Worm (Caenorhabditis elegans) whole organism, dauer: ENCODE measurements around the gene ZC262.4.
"Not testable (repeated sequence)": the region's sequence is repeated elsewhere in the genome, so short reads cannot be mapped to it uniquely, and the experiment has no call there.

Experiments
- unc-62 ChIP-seq: sonication (generic microtip); optimal IDR thresholded peaks from 2 replicates; lab custom pipeline; 2017; ENCODE audit warnings: missing biosample characterization, missing genetic modification reagents, missing genetic modification characterization

The ZC262.4 gene

DNA sequence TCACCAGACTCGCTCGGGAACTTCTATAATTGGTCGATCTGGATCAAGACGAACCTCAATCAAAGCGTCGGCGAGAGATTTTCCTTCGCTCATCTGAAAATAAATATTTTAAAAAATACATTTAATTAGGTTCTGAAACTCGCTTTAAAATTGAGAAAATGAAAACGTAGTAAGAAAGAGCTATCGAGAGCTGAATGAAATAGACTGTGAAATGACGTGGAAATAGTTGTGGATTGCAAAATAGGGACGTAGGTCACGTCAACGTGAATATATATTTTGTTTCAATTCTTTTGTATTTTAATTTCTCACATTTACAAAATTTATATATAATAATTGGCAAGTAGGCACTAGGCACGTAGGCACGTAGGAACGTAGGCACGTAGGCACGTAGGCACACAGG lies at the start of gene ZC262.4:
ZC262.4 (minus strand) TSS at position 101 of the 400 bp plus-strand sequence.
- TF ChIP-seq unc-62 (GFP tag; lab: Kevin White, UChicago) = no peak

DNA sequence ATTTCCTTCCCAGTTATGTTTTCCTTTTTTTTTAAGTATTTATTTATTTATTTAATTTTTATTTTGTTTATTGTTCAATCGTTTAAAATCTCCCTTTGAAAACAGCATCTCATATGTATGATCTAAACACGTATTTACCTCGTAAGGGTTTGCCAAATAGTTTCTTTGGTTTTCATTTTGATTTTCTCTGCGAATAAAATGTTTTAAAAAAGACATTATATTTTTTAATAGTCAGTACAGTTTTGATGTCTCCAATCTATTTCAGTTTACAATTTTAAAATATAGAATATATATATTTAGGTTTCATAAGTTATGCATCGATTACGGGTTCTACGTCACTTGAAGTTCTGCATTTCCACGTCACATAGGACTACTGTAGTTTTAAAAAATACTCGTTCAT lies 46.3 kb upstream of the ZC262.4 start, which contains the start of gene R05D3.12:
R05D3.12 (plus strand) TSS at position 301 of the 400 bp plus-strand sequence.
- no peak for TF ChIP-seq unc-62 (GFP tag; lab: Kevin White, UChicago)

DNA sequence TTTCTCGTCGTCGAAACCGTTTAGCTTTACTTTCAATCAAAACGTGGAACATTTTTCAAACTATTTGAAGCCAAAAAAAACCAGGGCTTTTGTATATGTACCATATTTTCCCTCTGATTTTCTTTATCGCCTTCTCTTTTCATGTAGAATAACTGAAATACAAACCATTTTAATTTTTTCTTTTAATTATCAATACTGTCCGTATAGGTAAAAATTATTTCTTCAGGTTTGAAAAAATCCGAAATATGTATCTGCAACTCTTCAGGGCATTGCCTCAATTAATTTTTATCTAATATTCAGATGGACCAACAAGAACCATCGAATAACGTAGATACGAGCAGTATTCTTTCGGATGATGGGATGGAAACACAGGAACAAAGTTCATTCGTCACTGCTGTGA lies 40.7 kb upstream of the ZC262.4 start, which contains the start of gene met-2:
met-2 (plus strand) TSS at position 301 of the 400 bp plus-strand sequence.
- TF ChIP-seq unc-62 (GFP tag; lab: Kevin White, UChicago) = no peak

DNA sequence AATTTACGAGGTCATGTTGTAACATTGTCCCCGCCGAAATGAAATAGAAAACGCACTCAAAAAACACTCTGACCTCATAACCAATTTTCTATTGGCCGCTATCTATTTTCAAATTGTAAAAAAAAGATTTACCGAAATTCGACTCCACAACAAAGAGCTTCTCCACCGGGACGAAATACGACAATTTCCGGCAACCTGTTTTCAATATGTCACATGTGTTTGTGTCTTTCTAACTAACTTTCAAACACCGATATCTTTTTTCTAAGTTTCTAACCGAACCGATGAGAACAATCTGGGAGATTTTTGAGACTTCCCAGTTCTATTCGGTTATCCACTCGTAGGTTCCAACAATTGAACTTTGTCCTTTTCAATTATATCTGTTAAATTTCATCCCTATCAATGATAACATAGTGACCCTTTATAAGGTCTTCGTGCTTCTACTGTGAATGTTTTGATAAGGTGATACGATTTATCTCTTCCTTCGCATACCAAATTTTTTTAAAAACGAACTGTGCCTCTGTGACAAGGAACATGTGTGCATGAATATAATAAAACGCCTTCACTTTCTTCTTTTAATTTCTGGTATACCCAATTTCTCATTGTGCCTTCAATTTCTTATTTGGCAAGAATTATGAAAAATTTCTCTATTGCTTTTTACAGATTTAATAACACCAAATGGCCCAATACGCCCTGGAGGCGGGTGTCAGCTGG lies 37.4 kb upstream of the ZC262.4 start, which contains the start of gene lmbr-1:
lmbr-1 (plus strand) TSS at position 661 of the 711 bp plus-strand sequence.
- no peak for TF ChIP-seq unc-62 (GFP tag; lab: Kevin White, UChicago)

DNA sequence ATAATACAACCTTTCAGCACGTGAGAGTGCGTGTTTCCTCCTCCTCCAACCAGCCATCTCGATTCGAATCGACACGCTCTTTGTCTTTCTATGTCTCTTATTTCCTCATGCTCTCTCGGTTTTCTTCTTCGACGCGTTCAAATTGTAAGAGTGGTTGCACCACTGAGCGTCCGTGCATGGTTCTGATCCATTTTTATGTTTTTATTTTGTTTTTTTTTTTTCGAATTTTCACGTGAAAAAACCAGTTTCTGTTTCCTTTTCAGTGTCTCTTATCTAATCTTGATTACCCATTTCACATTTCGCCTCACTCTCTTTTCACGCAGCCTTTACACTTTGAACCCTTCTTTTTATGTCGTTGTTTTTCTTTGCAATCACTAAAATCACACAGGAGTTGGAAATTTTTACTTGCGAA lies 36.5 kb upstream of the ZC262.4 start:
- TF ChIP-seq unc-62 (GFP tag; lab: Kevin White, UChicago) = no peak

DNA sequence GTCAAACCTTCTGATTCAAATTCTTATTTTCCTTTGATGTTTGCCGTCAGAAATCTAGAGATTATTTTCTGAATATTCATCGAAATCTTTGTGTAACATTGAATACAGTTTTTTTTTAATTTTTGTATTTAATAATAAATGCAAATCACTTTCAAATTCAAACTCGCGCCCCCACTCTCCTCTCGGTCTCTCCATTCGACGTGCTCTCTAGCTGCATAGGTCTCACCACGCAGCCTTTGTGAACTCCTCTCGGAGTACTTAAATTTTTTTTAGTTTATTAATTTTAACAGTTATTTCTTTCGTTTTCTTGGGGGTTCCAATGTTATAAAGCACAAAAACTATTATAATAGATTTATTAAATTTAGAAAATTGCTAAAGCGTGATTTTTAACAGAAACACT lies 35.9 kb upstream of the ZC262.4 start:
- TF ChIP-seq unc-62 (GFP tag; lab: Kevin White, UChicago) = no peak

DNA sequence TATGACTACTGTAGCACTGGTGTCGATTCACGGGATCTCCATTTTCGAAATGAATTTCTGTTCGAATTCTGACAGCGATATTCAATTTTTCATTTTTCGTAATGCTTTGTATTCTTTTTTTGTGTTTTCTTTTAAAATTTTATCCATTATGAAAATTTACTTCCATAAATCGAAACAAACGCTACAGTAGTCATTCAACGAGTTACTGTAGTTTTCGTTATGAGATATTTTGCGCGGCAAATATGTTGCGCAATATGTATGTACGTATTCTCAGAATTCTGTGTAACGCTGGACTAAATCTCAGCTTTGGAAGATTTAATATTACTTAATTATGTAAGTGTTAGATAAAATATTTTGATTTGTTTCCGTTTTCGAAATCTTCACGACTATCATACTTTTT lies 34.8 kb upstream of the ZC262.4 start:
- no peak for TF ChIP-seq unc-62 (GFP tag; lab: Kevin White, UChicago)

DNA sequence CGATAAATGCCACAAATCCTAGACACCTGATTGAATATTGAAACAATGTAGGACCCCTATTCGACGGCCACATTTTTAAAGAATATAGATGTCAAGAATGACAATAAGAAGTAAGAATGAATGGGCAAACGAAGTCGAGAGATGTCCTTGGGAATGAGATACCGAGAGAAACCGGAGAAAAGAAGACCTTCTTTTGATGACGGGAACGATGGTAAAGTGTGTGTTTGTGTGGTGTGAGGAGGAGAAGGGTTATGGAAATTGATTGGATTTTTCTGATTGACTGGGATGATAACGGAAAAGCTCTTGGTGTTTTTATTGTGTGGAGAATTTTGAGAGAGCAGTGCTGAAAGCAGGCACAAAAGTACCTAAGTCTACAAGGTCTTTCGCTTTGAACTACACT lies 34.3 kb upstream of the ZC262.4 start, which contains the start of gene R05D3.9:
R05D3.9 (minus strand) TSS at position 101 of the 400 bp plus-strand sequence.
- no peak for TF ChIP-seq unc-62 (GFP tag; lab: Kevin White, UChicago)

DNA sequence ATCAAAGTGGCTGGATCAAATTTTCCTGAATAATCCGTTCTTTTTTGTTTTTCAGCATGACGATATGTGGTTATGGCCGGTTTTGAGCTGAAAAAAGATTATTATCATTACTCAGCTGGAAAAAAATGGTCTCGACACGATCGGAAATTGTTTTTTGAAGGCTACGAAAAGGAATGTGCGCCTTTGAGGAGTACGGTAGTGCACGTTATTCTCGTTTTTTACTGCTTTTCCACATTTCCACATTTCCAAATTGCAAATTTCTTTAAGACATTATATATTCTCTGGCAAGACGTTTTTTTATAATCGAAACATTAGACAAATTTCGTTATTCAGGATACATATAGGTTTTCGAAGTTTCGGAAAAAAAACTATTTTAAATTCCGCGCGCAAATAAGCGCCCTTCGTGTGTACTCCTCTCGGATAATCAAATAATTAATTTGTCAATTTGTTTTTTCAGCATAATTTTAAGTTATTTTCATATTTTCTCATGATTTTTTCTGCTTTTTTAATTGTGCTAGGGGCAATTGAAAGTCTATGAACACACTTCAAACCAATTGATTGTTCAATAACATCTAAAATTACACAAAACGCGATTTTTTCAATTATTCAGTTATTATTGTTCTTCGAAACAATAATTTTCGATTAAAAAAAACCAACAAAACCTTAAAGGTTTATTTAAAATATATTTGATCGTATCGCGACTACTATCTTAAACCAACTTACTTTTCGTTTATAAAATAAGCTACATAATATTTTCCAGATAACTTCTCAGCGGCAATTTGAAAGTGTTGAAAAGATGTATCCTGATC lies 29.1 kb upstream of the ZC262.4 start, which contains the start of gene R05D3.3:
R05D3.3 (plus strand) TSS at position 759 of the 809 bp plus-strand sequence.
- no peak for TF ChIP-seq unc-62 (GFP tag; lab: Kevin White, UChicago)

DNA sequence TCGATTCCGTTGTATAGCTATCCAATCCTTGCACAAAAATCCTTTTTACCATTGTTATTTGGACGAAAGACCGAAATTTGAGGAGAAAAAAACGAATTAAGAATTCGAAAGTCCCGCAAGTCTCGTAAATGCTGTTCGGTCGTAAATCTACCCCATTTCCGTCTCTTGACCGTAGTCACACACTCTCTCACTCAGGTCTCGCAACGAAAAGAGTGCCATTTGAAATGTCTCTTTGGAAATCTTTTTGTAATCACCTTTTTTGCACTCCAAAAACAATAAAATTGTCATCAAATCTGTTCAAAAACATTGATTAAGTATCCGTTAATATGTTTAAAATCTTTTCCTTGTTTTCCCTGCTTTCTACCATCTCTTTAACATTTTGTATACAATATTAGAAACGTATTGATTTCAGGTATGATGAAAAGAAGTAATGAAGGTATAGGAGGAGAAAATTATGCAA lies 23.9 kb upstream of the ZC262.4 start, which contains the start of the genes R05D3.8 and rfp-1:
R05D3.8 (minus strand) TSS at position 115 of the 460 bp plus-strand sequence.
rfp-1 (plus strand) TSS at position 410 of the 460 bp plus-strand sequence.
- TF ChIP-seq unc-62 (GFP tag; lab: Kevin White, UChicago) = no peak

DNA sequence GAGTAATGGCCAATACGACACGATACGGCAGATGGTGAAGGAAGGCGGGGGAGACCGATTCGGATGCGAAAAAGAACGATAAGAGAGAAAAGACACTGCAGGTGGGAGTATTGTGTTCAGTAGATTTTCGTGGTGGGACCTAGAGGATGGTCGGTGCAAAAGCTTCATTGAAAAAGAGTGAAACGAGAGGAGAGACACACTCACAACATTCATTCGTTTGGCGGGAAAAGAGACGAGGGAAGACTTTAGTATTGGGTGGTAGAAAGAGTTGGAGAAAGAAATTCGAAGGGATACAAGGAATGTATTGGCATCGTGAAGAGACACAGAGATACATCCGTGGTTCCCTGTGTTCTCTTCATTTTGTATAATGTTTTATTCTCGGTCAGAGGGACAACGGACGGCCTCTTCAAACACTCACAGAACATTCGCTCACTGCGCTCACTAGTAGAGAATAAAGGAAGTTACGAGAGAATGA lies 22.1 kb upstream of the ZC262.4 start:
- TF ChIP-seq unc-62 (GFP tag; lab: Kevin White, UChicago) = no peak

DNA sequence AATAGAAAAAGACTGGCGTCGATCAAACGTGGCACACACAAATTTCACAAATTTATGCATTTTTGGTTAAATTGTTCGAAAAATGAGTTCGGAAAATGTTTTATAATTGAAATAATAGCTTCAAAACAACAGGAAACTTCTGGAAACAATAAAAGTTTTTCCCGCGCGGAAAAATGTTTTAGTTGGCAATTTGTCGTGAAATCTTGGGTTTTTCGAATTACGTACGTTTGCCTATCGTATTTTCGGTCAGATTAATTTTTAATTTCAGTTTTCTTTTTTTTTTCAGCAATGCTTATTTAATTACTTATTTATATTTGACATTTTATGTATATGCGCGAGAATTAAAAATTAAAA lies 21.1 kb upstream of the ZC262.4 start:
- no peak for TF ChIP-seq unc-62 (GFP tag; lab: Kevin White, UChicago)

DNA sequence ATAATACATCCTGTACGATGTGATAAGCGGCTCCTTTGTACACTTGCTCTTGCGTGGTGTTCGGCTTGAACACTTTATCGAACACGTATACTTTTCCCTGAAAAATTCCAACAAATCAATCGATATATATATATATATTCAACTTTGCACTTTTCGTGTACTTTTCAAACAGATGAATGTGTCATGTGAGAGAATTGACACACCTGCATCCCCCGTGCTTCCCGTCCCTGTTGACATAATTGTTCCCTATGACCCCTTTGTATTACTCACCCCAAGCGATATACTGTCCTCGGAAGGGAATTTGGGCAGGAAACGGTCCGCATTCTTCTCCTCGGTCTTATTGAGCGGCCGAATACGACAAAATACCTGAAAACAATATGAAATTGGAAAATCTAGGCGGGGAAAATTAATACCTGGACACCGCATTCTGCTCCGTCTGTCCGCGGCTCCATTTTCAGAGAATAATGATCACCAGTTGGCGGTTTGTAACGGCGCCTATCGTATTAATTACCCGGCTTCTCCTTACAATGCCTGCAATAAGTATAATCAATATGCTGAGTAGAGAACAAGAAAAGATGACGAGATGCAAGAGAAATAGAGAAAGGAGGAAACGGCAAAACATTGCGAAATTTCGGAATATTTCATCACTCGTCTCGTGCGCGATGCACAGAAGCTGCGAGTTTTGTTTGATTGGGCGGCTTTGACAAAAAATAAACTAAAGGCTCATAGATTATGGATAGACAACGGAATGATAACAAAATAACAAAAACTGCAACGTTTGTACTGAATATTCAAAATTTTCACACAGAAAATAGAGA lies 20.5 kb upstream of the ZC262.4 start, which contains the start of gene unc-116:
unc-116 (minus strand) TSS at position 531 of the 818 bp plus-strand sequence.
- TF ChIP-seq unc-62 (GFP tag; lab: Kevin White, UChicago) = no peak

DNA sequence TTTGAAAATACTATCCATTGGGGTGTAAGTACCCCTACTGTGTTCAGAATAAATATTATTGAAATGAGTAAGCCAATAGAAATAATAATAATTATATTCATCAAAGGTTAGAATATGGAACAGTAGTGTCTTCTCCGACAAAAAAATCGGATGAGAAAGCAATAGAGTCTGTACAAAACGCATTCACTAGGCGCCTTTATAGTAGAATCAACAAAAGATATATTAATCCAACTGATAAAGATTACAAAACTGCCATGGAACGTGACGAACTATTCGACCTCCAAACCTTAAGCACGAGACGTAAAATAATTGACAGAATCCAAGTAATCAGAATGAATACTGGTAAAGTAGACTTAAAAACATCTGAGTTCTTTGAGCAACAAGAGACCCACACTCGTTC lies 13.5 kb upstream of the ZC262.4 start, which contains the start of gene clc-29:
clc-29 (minus strand) TSS at position 101 of the 400 bp plus-strand sequence.
- not testable (repeated sequence) for TF ChIP-seq unc-62 (GFP tag; lab: Kevin White, UChicago)

DNA sequence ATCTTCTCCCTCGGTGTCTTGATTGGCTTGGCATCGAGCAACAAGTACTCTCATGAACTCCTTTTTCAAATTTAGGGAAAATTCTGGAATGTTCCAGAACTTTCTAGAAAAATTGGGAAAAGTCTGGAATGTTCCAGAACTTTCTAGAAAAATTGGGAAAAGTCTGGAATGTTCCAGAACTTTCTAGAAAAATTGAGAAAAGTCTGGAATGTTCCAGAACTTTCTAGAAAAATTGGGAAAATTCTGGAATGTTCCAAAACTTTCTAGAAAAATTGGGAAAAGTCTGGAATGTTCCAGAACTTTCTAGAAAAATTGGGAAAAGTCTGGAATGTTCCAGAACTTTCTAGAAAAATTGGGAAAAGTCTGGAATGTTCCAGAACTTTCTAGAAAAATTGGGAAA lies 10.0 kb upstream of the ZC262.4 start, which contains the start of gene ZC262.7:
ZC262.7 (minus strand) TSS at position 54 of the 400 bp plus-strand sequence.
- TF ChIP-seq unc-62 (GFP tag; lab: Kevin White, UChicago) = not testable (repeated sequence)
